Worm (Caenorhabditis elegans) whole organism, L4 larva: ENCODE data around the gene jhdm-1.

ENCODE experiments used
- F49E8.2 ChIP-seq: sonication (generic microtip); optimal IDR thresholded peaks from 2 replicates; lab custom pipeline; 2016; ENCODE audit warnings: missing compliant biosample characterization, mild to moderate bottlenecking, missing genetic modification characterization, borderline replicate concordance
- R02D3.7 ChIP-seq: fragments of 150-350 bp; sonication (generic microtip); optimal IDR thresholded peaks from 3 replicates; lab custom pipeline; 2014; ENCODE audit warnings: missing biosample characterization, missing genetic modification characterization
- Y105C5A.15 ChIP-seq: fragments of 200-800 bp; sonication (Bioruptor generic); IDR thresholded peaks from 2 replicates; pipeline ENCODE4 v1.3.6; 2022; ENCODE audit warnings: missing genetic modification characterization, missing compliant biosample characterization
- Y48G9A.11 ChIP-seq: fragments of 200-800 bp; sonication (Bioruptor generic); IDR thresholded peaks from 2 replicates; pipeline ENCODE4 v1.3.6; 2022; ENCODE audit warnings: missing genetic modification reagents, missing genetic modification characterization, missing compliant biosample characterization
- Y5F2A.4 ChIP-seq: fragments of 200-800 bp; sonication (Bioruptor generic); optimal IDR thresholded peaks from 2 replicates; lab custom pipeline; 2018; ENCODE audit warnings: mild to moderate bottlenecking, missing genetic modification characterization, missing compliant biosample characterization
- ZK546.5 ChIP-seq, 2 experiments: sonication (generic microtip); optimal IDR thresholded peaks; 2 replicates each; lab custom pipeline; 2017; ENCODE audit warnings: missing biosample characterization in 2 of 2, missing genetic modification characterization in 2 of 2
- aha-1 ChIP-seq: fragments of 150-350 bp; peaks from one replicate; lab custom pipeline; 2014; ENCODE audit warnings: missing biosample characterization, missing genetic modification characterization
- ama-1 ChIP-seq: fragments of 150-350 bp; optimal IDR thresholded peaks from 2 replicates; lab custom pipeline; 2014; ENCODE audit warnings: inconsistent platforms, mixed read lengths
- arid-1 ChIP-seq: fragments of 200-800 bp; sonication (Bioruptor generic); conservative IDR thresholded peaks from 2 replicates; pipeline ENCODE4 v1.3.6; 2022; ENCODE audit warnings: missing genetic modification reagents, missing genetic modification characterization, missing compliant biosample characterization
- ceh-32 ChIP-seq: sonication (generic microtip); optimal IDR thresholded peaks from 2 replicates; lab custom pipeline; 2016; ENCODE audit warnings: mild to moderate bottlenecking, missing genetic modification characterization, missing compliant biosample characterization; ENCODE audit not compliant: poor library complexity
- ceh-62 ChIP-seq: sonication (generic microtip); optimal IDR thresholded peaks from 2 replicates; lab custom pipeline; 2017; ENCODE audit warnings: missing biosample characterization, missing genetic modification characterization
- ceh-82 ChIP-seq: sonication (generic microtip); optimal IDR thresholded peaks from 2 replicates; lab custom pipeline; 2017; ENCODE audit warnings: missing biosample characterization, missing genetic modification characterization
- ces-1 ChIP-seq: fragments of 150-350 bp; sonication (generic microtip); optimal IDR thresholded peaks from 4 replicates; lab custom pipeline; 2014; ENCODE audit warnings: missing biosample characterization, missing genetic modification reagents, missing genetic modification characterization
- ctbp-1 ChIP-seq: fragments of 200-800 bp; sonication (Bioruptor generic); IDR thresholded peaks from 2 replicates; pipeline ENCODE4 v1.3.6; 2022; ENCODE audit warnings: missing genetic modification reagents, missing genetic modification characterization, missing compliant biosample characterization
- daf-12 ChIP-seq: fragments of 150-350 bp; optimal IDR thresholded peaks from 2 replicates; lab custom pipeline; 2014; ENCODE audit warnings: missing biosample characterization, missing genetic modification reagents, missing genetic modification characterization
- daf-16 ChIP-seq, 3 experiments: sonication (generic microtip); optimal IDR thresholded peaks; 2 replicates each; lab custom pipeline; 2016 to 2017; ENCODE audit warnings: missing genetic modification characterization in 3 of 3, missing genetic modification reagents in 3 of 3, mild to moderate bottlenecking in 2 of 3, missing compliant biosample characterization in 2 of 3, missing biosample characterization in 1 of 3, moderate library complexity in 1 of 3
- daf-19 ChIP-seq: fragments of 200-800 bp; sonication (Bioruptor generic); conservative IDR thresholded peaks from 2 replicates; pipeline ENCODE4 v1.3.6; 2022; ENCODE audit warnings: missing genetic modification characterization, missing compliant biosample characterization
- dpl-1 ChIP-seq: fragments of 150-350 bp; optimal IDR thresholded peaks from 2 replicates; lab custom pipeline; 2014; ENCODE audit warnings: missing biosample characterization, missing genetic modification reagents, missing genetic modification characterization
- duxl-1 ChIP-seq: sonication (generic microtip); optimal IDR thresholded peaks from 2 replicates; lab custom pipeline; 2016; ENCODE audit warnings: mild to moderate bottlenecking, missing genetic modification characterization, moderate library complexity, missing compliant biosample characterization; ENCODE audit not compliant: poor library complexity
- dve-1 ChIP-seq: sonication (generic microtip); optimal IDR thresholded peaks from 2 replicates; lab custom pipeline; 2017; ENCODE audit warnings: antibody characterized with exemption, mild to moderate bottlenecking, missing genetic modification characterization, missing compliant biosample characterization; ENCODE audit not compliant: insufficient read depth
- egl-27 ChIP-seq: sonication (generic microtip); optimal IDR thresholded peaks from 3 replicates; lab custom pipeline; 2017; ENCODE audit warnings: missing biosample characterization, missing genetic modification reagents, missing genetic modification characterization
- fkh-10 ChIP-seq: fragments of 150-350 bp; optimal IDR thresholded peaks from 2 replicates; lab custom pipeline; 2014; ENCODE audit warnings: missing biosample characterization, missing genetic modification reagents, missing genetic modification characterization
- hif-1 ChIP-seq, 2 experiments: sonication (generic microtip); optimal IDR thresholded peaks; 2 replicates each; lab custom pipeline; 2016 to 2017; ENCODE audit warnings: missing compliant biosample characterization in 2 of 2, missing genetic modification characterization in 2 of 2, missing genetic modification reagents in 2 of 2, missing genotype in 2 of 2, mild to moderate bottlenecking in 1 of 2
- hlh-11 ChIP-seq: fragments of 200-800 bp; sonication (Bioruptor generic); optimal IDR thresholded peaks from 2 replicates; lab custom pipeline; 2018; ENCODE audit warnings: mild to moderate bottlenecking, missing genetic modification characterization, missing compliant biosample characterization
- hlh-30 ChIP-seq: sonication (generic microtip); optimal IDR thresholded peaks from 2 replicates; lab custom pipeline; 2017; ENCODE audit warnings: antibody characterized with exemption, mild to moderate bottlenecking, missing genetic modification characterization, missing compliant biosample characterization; ENCODE audit not compliant: insufficient read depth
- jun-1 ChIP-seq: fragments of 150-350 bp; optimal IDR thresholded peaks from 2 replicates; lab custom pipeline; 2014; ENCODE audit warnings: missing biosample characterization, missing genetic modification reagents, missing genetic modification characterization
- lin-13 ChIP-seq: fragments of 150-350 bp; optimal IDR thresholded peaks from 2 replicates; lab custom pipeline; 2014; ENCODE audit warnings: missing biosample characterization, missing genetic modification reagents, missing genetic modification characterization
- lin-38 ChIP-seq: fragments of 200-800 bp; sonication (Bioruptor generic); IDR thresholded peaks from 2 replicates; pipeline ENCODE4 v1.3.6; 2022; ENCODE audit warnings: missing genetic modification reagents, missing genetic modification characterization, missing compliant biosample characterization
- lin-39 ChIP-seq: fragments of 150-350 bp; optimal IDR thresholded peaks from 2 replicates; lab custom pipeline; 2014; ENCODE audit warnings: missing biosample characterization, missing genetic modification reagents, missing genetic modification characterization
- madf-5 ChIP-seq, 2 experiments: fragments of 200-800 bp; sonication (Bioruptor generic); IDR thresholded peaks; 2 replicates each; pipeline ENCODE4 v1.3.6; 2022; ENCODE audit warnings: missing compliant biosample characterization in 2 of 2, missing genetic modification characterization in 2 of 2
- mdt-29 ChIP-seq: fragments of 200-800 bp; sonication (Bioruptor generic); IDR thresholded peaks from 2 replicates; pipeline ENCODE4 v1.3.6; 2022; ENCODE audit warnings: missing genetic modification reagents, missing genetic modification characterization, missing compliant biosample characterization
- mep-1 ChIP-seq: fragments of 150-350 bp; sonication (generic microtip); optimal IDR thresholded peaks from 3 replicates; lab custom pipeline; 2014; ENCODE audit warnings: missing biosample characterization, missing genetic modification characterization
- mes-2 ChIP-seq: sonication (generic microtip); optimal IDR thresholded peaks from 2 replicates; lab custom pipeline; 2016; ENCODE audit warnings: missing genotype, mild to moderate bottlenecking, missing genetic modification characterization, missing compliant biosample characterization; ENCODE audit not compliant: poor library complexity, severe bottlenecking
- nhr-10 ChIP-seq: fragments of 150-350 bp; optimal IDR thresholded peaks from 2 replicates; lab custom pipeline; 2014; ENCODE audit warnings: missing biosample characterization, missing genetic modification characterization
- nhr-102 ChIP-seq: sonication (generic microtip); optimal IDR thresholded peaks from 2 replicates; lab custom pipeline; 2016; ENCODE audit warnings: mild to moderate bottlenecking, missing genetic modification characterization, moderate library complexity, missing compliant biosample characterization
- nhr-11 ChIP-seq: fragments of 150-350 bp; optimal IDR thresholded peaks from 2 replicates; lab custom pipeline; 2014; ENCODE audit warnings: missing biosample characterization, missing genetic modification characterization
- nhr-28 ChIP-seq: fragments of 150-350 bp; optimal IDR thresholded peaks from 2 replicates; lab custom pipeline; 2014; ENCODE audit warnings: missing biosample characterization, missing genetic modification characterization
- nhr-42 ChIP-seq: fragments of 200-800 bp; sonication (Bioruptor generic); IDR thresholded peaks from 2 replicates; pipeline ENCODE4 v1.3.6; 2022; ENCODE audit warnings: missing genetic modification characterization, missing compliant biosample characterization
- nhr-48 ChIP-seq: sonication (generic microtip); optimal IDR thresholded peaks from 2 replicates; lab custom pipeline; 2016; ENCODE audit warnings: mild to moderate bottlenecking, missing genetic modification characterization, missing compliant biosample characterization
- nhr-77 ChIP-seq: fragments of 150-350 bp; optimal IDR thresholded peaks from 2 replicates; lab custom pipeline; 2014; ENCODE audit warnings: missing biosample characterization, missing genetic modification characterization
- pqm-1 ChIP-seq: sonication (generic microtip); optimal IDR thresholded peaks from 2 replicates; lab custom pipeline; 2017; ENCODE audit warnings: missing biosample characterization, missing genetic modification characterization
- saeg-2 ChIP-seq: fragments of 200-800 bp; sonication (Bioruptor generic); IDR thresholded peaks from 2 replicates; pipeline ENCODE4 v1.3.6; 2022; ENCODE audit warnings: missing genetic modification reagents, missing genetic modification characterization, missing compliant biosample characterization
- set-16 ChIP-seq: fragments of 200-800 bp; sonication (Bioruptor generic); IDR thresholded peaks from 2 replicates; pipeline ENCODE4 v1.3.6; 2022; ENCODE audit warnings: missing genetic modification reagents, missing genetic modification characterization, missing compliant biosample characterization
- snpc-1.2 ChIP-seq: fragments of 200-800 bp; sonication (Bioruptor generic); IDR thresholded peaks from 2 replicates; pipeline ENCODE4 v1.3.6; 2022; ENCODE audit warnings: missing genetic modification reagents, missing genetic modification characterization, missing compliant biosample characterization
- snpc-4 ChIP-seq: fragments of 150-350 bp; optimal IDR thresholded peaks from 2 replicates; lab custom pipeline; 2014; ENCODE audit warnings: missing biosample characterization, missing genetic modification characterization
- spr-1 ChIP-seq: sonication (generic microtip); optimal IDR thresholded peaks from 2 replicates; lab custom pipeline; 2016; ENCODE audit warnings: mild to moderate bottlenecking, missing genetic modification characterization, missing compliant biosample characterization
- tag-97 ChIP-seq: fragments of 200-800 bp; sonication (Bioruptor generic); IDR thresholded peaks from 2 replicates; pipeline ENCODE4 v1.3.6; 2022; ENCODE audit warnings: missing genetic modification characterization, missing compliant biosample characterization
- tra-1 ChIP-seq: fragments of 200-800 bp; sonication (Bioruptor generic); IDR thresholded peaks from 2 replicates; pipeline ENCODE4 v1.3.6; 2022; ENCODE audit warnings: missing genetic modification reagents, missing genetic modification characterization, missing compliant biosample characterization
- unc-39 ChIP-seq: sonication (generic microtip); optimal IDR thresholded peaks from 2 replicates; lab custom pipeline; 2017; ENCODE audit warnings: missing biosample characterization, missing genetic modification characterization
- zfp-2 ChIP-seq: sonication (generic microtip); optimal IDR thresholded peaks from 2 replicates; lab custom pipeline; 2016; ENCODE audit warnings: mild to moderate bottlenecking, missing genetic modification characterization, missing compliant biosample characterization
- zip-2 ChIP-seq: fragments of 150-350 bp; optimal IDR thresholded peaks from 2 replicates; lab custom pipeline; 2014; ENCODE audit warnings: missing biosample characterization, missing genetic modification characterization

jhdm-1 gene

DNA sequence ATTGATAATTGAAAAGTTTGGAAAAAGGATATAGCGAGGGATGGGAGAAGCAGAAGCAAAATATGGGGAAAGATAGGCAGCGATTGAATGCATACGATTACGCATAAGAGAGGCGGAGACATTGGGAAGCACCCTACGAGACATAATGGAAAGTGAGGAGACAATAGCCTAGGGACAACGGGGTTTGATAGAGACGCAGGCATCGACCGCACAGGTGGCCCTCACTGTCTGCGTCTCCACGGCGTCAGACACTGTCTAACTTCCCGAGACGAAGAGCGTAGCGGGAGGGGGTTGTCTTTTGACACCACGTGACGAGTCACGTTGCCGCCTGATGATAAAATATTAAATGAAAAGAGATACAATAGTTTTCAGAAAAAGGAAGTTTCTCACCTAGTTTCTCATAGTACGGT lies 33.3 kb upstream of the jhdm-1 start (continued):
- TF ChIP-seq daf-16 (GFP tag; optimal IDR thresholded peaks at IDR 0.05; lab: Kevin White, UChicago) (peak; percentile 70 to 83), daf-16 (tag; optimal IDR thresholded peaks at IDR 0.05; lab: Kevin White, UChicago) (peak; percentile 58), spr-1 (tag; lab: Kevin White, UChicago) (peak; percentile 72), tag-97 (no peak), fkh-10 (GFP tag; lab: Kevin White, UChicago) (no peak), zip-2 (tag; lab: Kevin White, UChicago) (no peak), daf-12 (tag; lab: Kevin White, UChicago) (no peak), ceh-62 (tag; lab: Kevin White, UChicago) (no peak), Y48G9A.11 (GFP tag; lab: Robert Waterston, UW) (no peak), mes-2 (tag; lab: Kevin White, UChicago) (peak; percentile 55), Y5F2A.4 (GFP tag; lab: Kevin White, UChicago) (no peak), Y105C5A.15 (GFP tag; lab: Robert Waterston, UW) (0 out of 2 replicates have a peak, but pooled peaks have one; percentile 25), egl-27 (tag; lab: Kevin White, UChicago) (no peak), hif-1 (tag; optimal IDR thresholded peaks at IDR 0.05; lab: Kevin White, UChicago) (peak; percentile 36 to 67), ama-1 (lab: Kevin White, UChicago) (no peak), lin-38 (GFP tag; lab: Robert Waterston, UW) (peak; percentile 68), nhr-28 (tag; lab: Kevin White, UChicago) (peak; percentile 86), ceh-32 (tag; lab: Kevin White, UChicago) (no peak), ceh-82 (no peak), zfp-2 (tag; lab: Kevin White, UChicago) (no peak), ces-1 (GFP tag; lab: Kevin White, UChicago) (no peak), set-16 (GFP tag; lab: Robert Waterston, UW) (peak; percentile 88), duxl-1 (tag; lab: Kevin White, UChicago) (peak; percentile 46), snpc-4 (tag; lab: Kevin White, UChicago) (no peak), ZK546.5 (tag; optimal IDR thresholded peaks at IDR 0.05; lab: Kevin White, UChicago) (no peak), nhr-10 (tag; lab: Kevin White, UChicago) (no peak), nhr-42 (GFP tag; lab: Robert Waterston, UW) (peak; percentile 85), snpc-1.2 (GFP tag; lab: Robert Waterston, UW) (no peak), F49E8.2 (tag; lab: Kevin White, UChicago) (no peak), dve-1 (tag; lab: Kevin White, UChicago) (peak; percentile 88), arid-1 (GFP tag; lab: Robert Waterston, UW) (peak; percentile 78; the same call in 1 of the 2 replicates), nhr-102 (tag; lab: Kevin White, UChicago) (peak; percentile 92), saeg-2 (peak; percentile 93), aha-1 (tag; lab: Kevin White, UChicago) (peak; percentile 97), tra-1 (GFP tag; lab: Robert Waterston, UW) (peak; percentile 94), ctbp-1 (GFP tag; lab: Robert Waterston, UW) (peak; percentile 56; the same call in 1 of the 2 replicates), nhr-11 (tag; lab: Kevin White, UChicago) (peak; percentile 82), hlh-11 (tag; lab: Kevin White, UChicago) (peak; percentile 99), daf-19 (GFP tag; lab: Robert Waterston, UW) (no peak), madf-5 (GFP tag; IDR thresholded peaks at IDR 0.05; lab: Robert Waterston, UW) (no peak), mep-1 (peak; percentile 79), mdt-29 (GFP tag; lab: Robert Waterston, UW) (peak; percentile 86), nhr-77 (tag; lab: Kevin White, UChicago) (peak; percentile 10), R02D3.7 (tag; lab: Kevin White, UChicago) (no peak), lin-39 (no peak), nhr-48 (tag; lab: Kevin White, UChicago) (peak; percentile 93), dpl-1 (peak; percentile 18), hlh-30 (tag; lab: Kevin White, UChicago) (peak; percentile 97), unc-39 (no peak), pqm-1 (tag; lab: Kevin White, UChicago) (no peak), jun-1 (tag; lab: Kevin White, UChicago) (peak; percentile 27), lin-13 (peak; percentile 10)
